Worm (Caenorhabditis elegans): ENCODE results near the gene W03G1.5.
A peak's percentile ranks its signal among the peaks of the same experiment; 100 is the strongest.

Gene W03G1.5

ce11 chrIV:460614-461079 is 45.6 kb downstream of the W03G1.5 start, which contains the start of gene M04G7.2:
Gene M04G7.2, minus strand, starts transcription at chrIV:461029.
- TF ChIP-seq egl-43 (GFP tag; IDR thresholded peaks at IDR 0.05): peak; percentile 73
- TF ChIP-seq spr-3 (GFP tag; optimal IDR thresholded peaks at IDR 0.05): no peak
- TF ChIP-seq ZK337.2 (GFP tag; IDR thresholded peaks at IDR 0.05): no peak
- TF ChIP-seq F10B5.3 (tag; optimal IDR thresholded peaks at IDR 0.05): no peak
- peak; percentile 91 for TF ChIP-seq set-16 (GFP tag; IDR thresholded peaks at IDR 0.05)
- peak; percentile 17; the same call in 1 of the 2 replicates for TF ChIP-seq daf-8 (GFP tag; IDR thresholded peaks at IDR 0.05)
- TF ChIP-seq T20F7.1 (GFP tag; optimal IDR thresholded peaks at IDR 0.05): no peak
- peak in 1 of 2 experiments; percentile 26 for TF ChIP-seq hif-1 (tag; optimal IDR thresholded peaks at IDR 0.05)
- TF ChIP-seq Y105C5A.15 (GFP tag; IDR thresholded peaks at IDR 0.05): 0 out of 2 replicates have a peak, but pooled peaks have one; percentile 24
- 0 out of 2 replicates have a peak, but pooled peaks have one; percentile 56 for TF ChIP-seq dmd-9 (GFP tag; IDR thresholded peaks at IDR 0.05)
- 0 out of 2 replicates have a peak, but pooled peaks have one; percentile 13 for TF ChIP-seq Y48G9A.11 (GFP tag; IDR thresholded peaks at IDR 0.05)
- no peak for TF ChIP-seq pha-4 (GFP tag; IDR thresholded peaks at IDR 0.05)
- TF ChIP-seq pha-4 (tag; optimal IDR thresholded peaks at IDR 0.05): no peak
- TF ChIP-seq fos-1 (tag; optimal IDR thresholded peaks at IDR 0.05): no peak
- TF ChIP-seq hmg-1.1 (GFP tag; IDR thresholded peaks at IDR 0.05): 0 out of 2 replicates have a peak, but pooled peaks have one; percentile 12

ce11 chrIV:455484-455883 is 50.8 kb downstream of the W03G1.5 start, which contains the start of gene M04G7.1:
Gene M04G7.1, plus strand, starts transcription at chrIV:455784.
- TF ChIP-seq tra-1 (GFP tag; IDR thresholded peaks at IDR 0.05) (no peak), mxl-2 (GFP tag; conservative IDR thresholded peaks at IDR 0.05) (no peak)

All from whole organism, L4 larva.